Fruit fly (Drosophila melanogaster) whole organism, embryonic: Measurements from ENCODE around the gene Cypl.

ENCODE experiments used
- Awh ChIP-seq: fragments of 200-800 bp; sonication (Bioruptor generic); IDR thresholded peaks from 2 replicates; pipeline ENCODE4, ENCODE4 v1.3.6; 2022; ENCODE audit warnings: missing biosample characterization, missing genetic modification characterization
- Bteb2 ChIP-seq: fragments of 200-800 bp; sonication (Bioruptor generic); optimal IDR thresholded peaks from 2 replicates; lab custom pipeline; 2016; ENCODE audit warnings: missing biosample characterization, missing genetic modification characterization
- CG1024 ChIP-seq: fragments of 200-800 bp; sonication (Bioruptor generic); IDR thresholded peaks from 2 replicates; pipeline ENCODE4 v1.3.6; 2022; ENCODE audit warnings: missing biosample characterization, missing genetic modification characterization
- CG10654 ChIP-seq: fragments of 200-800 bp; sonication (Bioruptor generic); optimal IDR thresholded peaks from 2 replicates; lab custom pipeline; 2016; ENCODE audit warnings: missing biosample characterization, missing genetic modification characterization
- CG11093 ChIP-seq: fragments of 200-800 bp; sonication (Bioruptor generic); IDR thresholded peaks from 3 replicates; pipeline ENCODE4 v1.3.6; 2022; ENCODE audit warnings: missing biosample characterization, missing genetic modification characterization
- CG12104 ChIP-seq: fragments of 200-800 bp; sonication (Bioruptor generic); optimal IDR thresholded peaks from 3 replicates; lab custom pipeline; 2016; ENCODE audit warnings: missing biosample characterization, missing genetic modification characterization
- CG12155 ChIP-seq: fragments of 200-800 bp; sonication (Bioruptor generic); optimal IDR thresholded peaks from 3 replicates; lab custom pipeline; 2016; ENCODE audit warnings: missing biosample characterization, missing genetic modification characterization
- CG1233 ChIP-seq: fragments of 200-800 bp; sonication (Bioruptor generic); optimal IDR thresholded peaks from 4 replicates; lab custom pipeline; 2018; ENCODE audit warnings: missing biosample characterization, mild to moderate bottlenecking, missing genetic modification characterization
- CG15269 ChIP-seq: fragments of 200-800 bp; sonication (Bioruptor generic); optimal IDR thresholded peaks from 2 replicates; lab custom pipeline; 2018; ENCODE audit warnings: missing biosample characterization, mild to moderate bottlenecking, missing genetic modification characterization, moderate library complexity
- CG1603 ChIP-seq: fragments of 200-800 bp; sonication (Bioruptor generic); optimal IDR thresholded peaks from 2 replicates; lab custom pipeline; 2019; ENCODE audit warnings: missing biosample characterization, mild to moderate bottlenecking, missing genetic modification characterization, moderate library complexity
- CG17186 ChIP-seq: fragments of 200-800 bp; sonication (Bioruptor generic); optimal IDR thresholded peaks from 3 replicates; lab custom pipeline; 2017; ENCODE audit warnings: missing biosample characterization, missing genetic modification reagents, missing genetic modification characterization
- CG1792 ChIP-seq: fragments of 200-800 bp; sonication (Bioruptor generic); optimal IDR thresholded peaks from 2 replicates; lab custom pipeline; 2016; ENCODE audit warnings: missing biosample characterization, missing genetic modification characterization
- CG2712 ChIP-seq: fragments of 200-800 bp; optimal IDR thresholded peaks from 3 replicates; lab custom pipeline; 2019; ENCODE audit warnings: missing biosample characterization, mild to moderate bottlenecking, missing genetic modification characterization, moderate library complexity
- CG32532 ChIP-seq: fragments of 200-800 bp; sonication (Bioruptor generic); IDR thresholded peaks from 2 replicates; pipeline ENCODE4 v1.3.6; 2022; ENCODE audit warnings: missing biosample characterization, missing genetic modification characterization
- CG4360 ChIP-seq: fragments of 200-800 bp; sonication (Bioruptor generic); IDR thresholded peaks from 2 replicates; pipeline ENCODE4 v1.3.6; 2022; ENCODE audit warnings: missing biosample characterization, missing genetic modification characterization
- CG43689 ChIP-seq: fragments of 200-800 bp; sonication (Bioruptor generic); IDR thresholded peaks from 2 replicates; pipeline ENCODE4 v1.3.6; 2022; ENCODE audit warnings: missing biosample characterization, missing genetic modification characterization
- CG4707 ChIP-seq: fragments of 200-800 bp; sonication (Bioruptor generic); optimal IDR thresholded peaks from 2 replicates; lab custom pipeline; 2018; ENCODE audit warnings: missing biosample characterization, mild to moderate bottlenecking, missing genetic modification characterization, moderate library complexity
- CG6175 ChIP-seq: fragments of 200-800 bp; sonication (Bioruptor generic); IDR thresholded peaks from 3 replicates; pipeline ENCODE4 v1.3.6; 2022; ENCODE audit warnings: missing biosample characterization, missing genetic modification characterization
- CG7556 ChIP-seq: fragments of 200-800 bp; sonication (Bioruptor generic); optimal IDR thresholded peaks from 2 replicates; lab custom pipeline; 2017; ENCODE audit warnings: missing biosample characterization, mild to moderate bottlenecking, missing genetic modification characterization
- CG7963 ChIP-seq: fragments of 200-800 bp; sonication (Bioruptor generic); IDR thresholded peaks from 3 replicates; pipeline ENCODE4 v1.3.6; 2022; ENCODE audit warnings: missing biosample characterization, missing genetic modification characterization; ENCODE audit not compliant: partially characterized antibody
- CG8924 ChIP-seq: fragments of 200-800 bp; optimal IDR thresholded peaks from 3 replicates; lab custom pipeline; 2019; ENCODE audit warnings: missing biosample characterization, mild to moderate bottlenecking, missing genetic modification characterization, moderate library complexity
- CG9727 ChIP-seq: fragments of 200-800 bp; sonication (Bioruptor generic); optimal IDR thresholded peaks from 3 replicates; lab custom pipeline; 2017; ENCODE audit warnings: missing biosample characterization, mild to moderate bottlenecking, missing genetic modification characterization
- CTCF ChIP-seq: fragments of 200-800 bp; sonication (Bioruptor generic); optimal IDR thresholded peaks from 2 replicates; lab custom pipeline; 2017; ENCODE audit warnings: missing biosample characterization, mild to moderate bottlenecking, missing genetic modification characterization, moderate library complexity
- HmgD ChIP-seq: fragments of 200-800 bp; sonication (Bioruptor generic); optimal IDR thresholded peaks from 3 replicates; lab custom pipeline; 2016; ENCODE audit warnings: missing biosample characterization, missing genetic modification characterization
- Hr39 ChIP-seq: fragments of >200 bp; optimal IDR thresholded peaks from 2 replicates; lab custom pipeline; 2017
- MBD-R2 ChIP-seq: fragments of 200-800 bp; sonication (Bioruptor generic); IDR thresholded peaks from 2 replicates; pipeline ENCODE4 v1.3.6; 2022; ENCODE audit warnings: missing biosample characterization, missing genetic modification characterization
- NK7.1 ChIP-seq: fragments of 200-800 bp; sonication (Bioruptor generic); optimal IDR thresholded peaks from 3 replicates; lab custom pipeline; 2016; ENCODE audit warnings: missing biosample characterization, missing genetic modification characterization
- Spps ChIP-seq: fragments of 200-800 bp; sonication (Bioruptor generic); optimal IDR thresholded peaks from 2 replicates; lab custom pipeline; 2018; ENCODE audit warnings: missing biosample characterization, mild to moderate bottlenecking, missing genetic modification characterization
- Stat92E ChIP-seq, 3 experiments: fragments of >200 bp in 2 of 3; fragments of 200-800 bp in 1 of 3; sonication (Bioruptor generic) in 1 of 3; optimal IDR thresholded peaks; 2 replicates each; lab custom pipeline; 2017 to 2019; ENCODE audit warnings: missing biosample characterization in 3 of 3, missing genetic modification characterization in 3 of 3, mild to moderate bottlenecking in 1 of 3, moderate library complexity in 1 of 3
- abd-A ChIP-seq: fragments of 200-800 bp; sonication (Bioruptor generic); optimal IDR thresholded peaks from 3 replicates; lab custom pipeline; 2019; ENCODE audit warnings: missing biosample characterization, mild to moderate bottlenecking, missing genetic modification characterization, moderate library complexity
- al ChIP-seq: fragments of 200-800 bp; sonication (Bioruptor generic); IDR thresholded peaks from 2 replicates; pipeline ENCODE4 v1.3.6; 2022; ENCODE audit warnings: missing biosample characterization, missing genetic modification characterization
- az2 ChIP-seq: fragments of 200-800 bp; sonication (Bioruptor generic); optimal IDR thresholded peaks from 3 replicates; lab custom pipeline; 2016; ENCODE audit warnings: missing biosample characterization, missing genetic modification characterization
- cad ChIP-seq: fragments of >200 bp; optimal IDR thresholded peaks from 2 replicates; lab custom pipeline; 2017; ENCODE audit warnings: missing biosample characterization, missing genetic modification characterization
- cwo ChIP-seq: fragments of 200-800 bp; sonication (Bioruptor generic); optimal IDR thresholded peaks from 3 replicates; lab custom pipeline; 2017; ENCODE audit warnings: missing biosample characterization, missing genetic modification characterization, mild to moderate bottlenecking, moderate library complexity, missing genetic modification reagents
- danr ChIP-seq: fragments of 200-800 bp; sonication (Bioruptor generic); IDR thresholded peaks from 2 replicates; pipeline ENCODE4 v1.3.6; 2022; ENCODE audit warnings: missing biosample characterization, missing genetic modification characterization
- eyg ChIP-seq: fragments of 200-800 bp; sonication (Bioruptor generic); optimal IDR thresholded peaks from 3 replicates; lab custom pipeline; 2016; ENCODE audit warnings: missing biosample characterization, missing genetic modification characterization
- inv ChIP-seq: fragments of 200-800 bp; sonication (Bioruptor generic); IDR thresholded peaks from 2 replicates; pipeline ENCODE4 v1.3.6; 2022; ENCODE audit warnings: missing biosample characterization, missing genetic modification characterization; ENCODE audit not compliant: partially characterized antibody
- jumu ChIP-seq: fragments of 200-800 bp; sonication (Bioruptor generic); optimal IDR thresholded peaks from 3 replicates; lab custom pipeline; 2016; ENCODE audit warnings: missing biosample characterization, missing genetic modification characterization
- ranshi ChIP-seq: fragments of 200-800 bp; sonication (Bioruptor generic); IDR thresholded peaks from 2 replicates; pipeline ENCODE4 v1.3.6; 2022; ENCODE audit warnings: missing biosample characterization, missing genetic modification characterization
- repo ChIP-seq: fragments of 200-800 bp; sonication (Bioruptor generic); optimal IDR thresholded peaks from 2 replicates; lab custom pipeline; 2016; ENCODE audit warnings: missing biosample characterization, missing genetic modification characterization
- salm ChIP-seq: fragments of 200-800 bp; sonication (Bioruptor generic); optimal IDR thresholded peaks from 2 replicates; lab custom pipeline; 2018; ENCODE audit warnings: missing biosample characterization, mild to moderate bottlenecking, missing genetic modification characterization
- sd ChIP-seq: fragments of 200-800 bp; sonication (Bioruptor generic); optimal IDR thresholded peaks from 3 replicates; lab custom pipeline; 2018; ENCODE audit warnings: missing biosample characterization, mild to moderate bottlenecking, missing genetic modification characterization, moderate library complexity
- vfl ChIP-seq: fragments of 200-800 bp; sonication (Bioruptor generic); optimal IDR thresholded peaks from 2 replicates; lab custom pipeline; 2016; ENCODE audit warnings: missing biosample characterization, missing genetic modification characterization

The Cypl gene

DNA sequence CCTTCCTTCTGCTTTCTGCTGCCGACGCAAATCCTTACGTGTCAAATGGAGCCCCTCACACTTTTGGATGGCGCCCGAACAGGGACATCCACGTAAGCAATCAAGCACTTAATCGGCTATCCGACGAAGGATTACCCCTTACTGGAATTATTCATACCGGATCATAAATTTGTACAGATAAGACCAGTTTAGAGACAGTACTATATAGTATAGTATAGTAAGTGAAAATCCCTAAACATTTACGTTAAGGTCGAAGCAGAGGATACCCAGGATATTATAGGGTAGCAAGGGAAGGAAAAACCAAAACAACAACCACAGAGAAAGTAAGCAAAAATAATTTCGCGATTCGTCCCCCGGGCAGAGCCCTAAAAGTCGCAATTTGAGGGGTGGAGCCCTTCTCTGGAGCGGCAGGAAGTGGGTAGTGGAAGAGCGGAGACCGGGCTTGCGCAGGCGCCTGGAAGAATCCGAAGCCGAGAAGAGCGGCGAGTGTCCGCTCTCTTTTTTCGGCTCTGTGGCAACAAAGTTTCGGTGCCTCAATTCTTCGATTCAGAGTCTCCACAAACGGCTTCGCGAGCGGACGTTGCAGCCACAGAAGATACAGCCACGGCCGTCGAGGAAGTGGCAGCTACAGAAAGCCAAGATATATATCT lies 2.9 kb upstream of the Cypl start (continued):
- no peak for TF ChIP-seq inv
- TF ChIP-seq CG4707 (GFP tag; lab: Kevin White, UChicago) = no peak
- TF ChIP-seq salm (tag; lab: Kevin White, UChicago) = no peak
- peak; percentile 40; the same call in 1 of the 2 replicates for TF ChIP-seq al (GFP tag; lab: Robert Waterston, UW)
- TF ChIP-seq jumu (GFP tag; lab: Kevin White, UChicago) = peak; percentile 48
- peak; percentile 60 for TF ChIP-seq CG12155 (GFP tag; lab: Kevin White, UChicago)
- TF ChIP-seq CG9727 (GFP tag; lab: Kevin White, UChicago) = peak; percentile 68
- peak; percentile 61 for TF ChIP-seq NK7.1 (GFP tag; lab: Kevin White, UChicago)
- TF ChIP-seq eyg (GFP tag; lab: Kevin White, UChicago) = peak; percentile 59
- peak; percentile 44 for TF ChIP-seq CG2712 (tag; lab: Kevin White, UChicago)
- TF ChIP-seq CG12104 (GFP tag; lab: Kevin White, UChicago) = peak; percentile 29
- TF ChIP-seq CG10654 (GFP tag; lab: Kevin White, UChicago) = no peak
- TF ChIP-seq CG8924 (tag; lab: Kevin White, UChicago) = peak; percentile 62
- TF ChIP-seq cwo = peak; percentile 76
- no peak for TF ChIP-seq HmgD (GFP tag; lab: Kevin White, UChicago)
- TF ChIP-seq CG1792 (GFP tag; lab: Kevin White, UChicago) = peak; percentile 34
- peak; percentile 73 for TF ChIP-seq CG7556 (GFP tag; lab: Kevin White, UChicago)
- TF ChIP-seq CG15269 (tag; lab: Kevin White, UChicago) = peak; percentile 72
- no peak for TF ChIP-seq CG7963 (GFP tag; lab: Robert Waterston, UW)
- TF ChIP-seq CG1024 (GFP tag; lab: Robert Waterston, UW) = no peak
- TF ChIP-seq danr (GFP tag; lab: Robert Waterston, UW) = peak; percentile 36; the same call in 1 of the 2 replicates
- TF ChIP-seq CG4360 = peak; percentile 43; the same call in 1 of the 2 replicates
- TF ChIP-seq vfl (GFP tag; lab: Kevin White, UChicago) = no peak
- no peak for TF ChIP-seq CG6175
- TF ChIP-seq repo (GFP tag; lab: Kevin White, UChicago) = no peak
- peak; percentile 39; the same call in 1 of the 2 replicates for TF ChIP-seq MBD-R2 (GFP tag; lab: Robert Waterston, UW)
- TF ChIP-seq CG17186 (GFP tag; lab: Kevin White, UChicago) = no peak
- no peak for TF ChIP-seq Stat92E (GFP tag; optimal IDR thresholded peaks at IDR 0.05; lab: Kevin White, UChicago)
- peak; percentile 6 for TF ChIP-seq CG1233
- TF ChIP-seq Awh (GFP tag; lab: Robert Waterston, UW) = 0 out of 2 replicates have a peak, but pooled peaks have one; percentile 13
- TF ChIP-seq abd-A (tag; lab: Kevin White, UChicago) = peak; percentile 91
- TF ChIP-seq CG1603 = peak; percentile 59
- no peak for TF ChIP-seq cad (GFP tag; lab: Kevin White, UChicago)
- TF ChIP-seq az2 (GFP tag; lab: Kevin White, UChicago) = peak; percentile 48
- TF ChIP-seq Hr39 (lab: Kevin White, UChicago) = no peak
- peak; percentile 73 for TF ChIP-seq ranshi (GFP tag; lab: Robert Waterston, UW)
- TF ChIP-seq Spps (tag; lab: Kevin White, UChicago) = no peak
- 0 out of 3 replicates have a peak, but pooled peaks have one; percentile 37 for TF ChIP-seq CG11093 (GFP tag; lab: Robert Waterston, UW)
- 0 out of 2 replicates have a peak, but pooled peaks have one; percentile 17 for TF ChIP-seq CG43689 (GFP tag; lab: Robert Waterston, UW)
- TF ChIP-seq sd (tag; lab: Kevin White, UChicago) = peak; percentile 24
- TF ChIP-seq Bteb2 (GFP tag; lab: Kevin White, UChicago) = peak; percentile 58
- no peak for TF ChIP-seq CTCF (GFP tag; lab: Kevin White, UChicago)
- peak; percentile 79 for TF ChIP-seq CG32532
